Fruit fly (Drosophila melanogaster) whole organism, embryonic: ENCODE measurements around the gene sau.

ENCODE experiments used
- Bdp1 ChIP-seq: fragments of 200-800 bp; sonication (Bioruptor generic); optimal IDR thresholded peaks from 3 replicates; lab custom pipeline; 2016; ENCODE audit warnings: missing biosample characterization, missing genetic modification characterization
- CG11695 ChIP-seq: fragments of 200-800 bp; sonication (Bioruptor generic); IDR thresholded peaks from 3 replicates; pipeline ENCODE4 v1.3.6; 2022; ENCODE audit warnings: missing biosample characterization, missing genetic modification characterization
- CG12219 ChIP-seq: fragments of 200-800 bp; sonication (Bioruptor generic); optimal IDR thresholded peaks from 3 replicates; lab custom pipeline; 2018; ENCODE audit warnings: missing biosample characterization, mild to moderate bottlenecking, missing genetic modification characterization
- CG15479 ChIP-seq: fragments of 200-800 bp; sonication (Bioruptor generic); optimal IDR thresholded peaks from 3 replicates; lab custom pipeline; 2019; ENCODE audit warnings: missing biosample characterization, mild to moderate bottlenecking, missing genetic modification characterization, moderate library complexity
- CG15514 ChIP-seq: fragments of 200-800 bp; sonication (Bioruptor generic); optimal IDR thresholded peaks from 3 replicates; lab custom pipeline; 2017; ENCODE audit warnings: missing biosample characterization, missing genetic modification characterization, mild to moderate bottlenecking, moderate library complexity, missing genetic modification reagents
- CG1647 ChIP-seq: fragments of 200-800 bp; sonication (Bioruptor generic); optimal IDR thresholded peaks from 3 replicates; lab custom pipeline; 2016; ENCODE audit warnings: missing biosample characterization, missing genetic modification characterization
- CG17829 ChIP-seq: fragments of 200-800 bp; optimal IDR thresholded peaks from 2 replicates; lab custom pipeline; 2019; ENCODE audit warnings: missing biosample characterization, mild to moderate bottlenecking, missing genetic modification characterization, moderate library complexity
- CG17912 ChIP-seq: fragments of 200-800 bp; sonication (Bioruptor generic); optimal IDR thresholded peaks from 2 replicates; lab custom pipeline; 2018; ENCODE audit warnings: missing biosample characterization, mild to moderate bottlenecking, missing genetic modification characterization
- CG2120 ChIP-seq: fragments of 200-800 bp; sonication (Bioruptor generic); optimal IDR thresholded peaks from 3 replicates; lab custom pipeline; 2016; ENCODE audit warnings: missing biosample characterization, missing genetic modification characterization
- CG2875 ChIP-seq: fragments of 200-800 bp; sonication (Bioruptor generic); optimal IDR thresholded peaks from 2 replicates; lab custom pipeline; 2017; ENCODE audit warnings: missing biosample characterization, mild to moderate bottlenecking, missing genetic modification characterization, missing genetic modification reagents
- CG3281 ChIP-seq: fragments of 200-800 bp; sonication (Bioruptor generic); optimal IDR thresholded peaks from 3 replicates; lab custom pipeline; 2017; ENCODE audit warnings: missing biosample characterization, mild to moderate bottlenecking, missing genetic modification characterization
- CG3407 ChIP-seq: fragments of 200-800 bp; sonication (Bioruptor generic); optimal IDR thresholded peaks from 2 replicates; lab custom pipeline; 2018; ENCODE audit warnings: missing biosample characterization, mild to moderate bottlenecking, missing genetic modification characterization
- CG4424 ChIP-seq: fragments of 200-800 bp; sonication (Bioruptor generic); optimal IDR thresholded peaks from 3 replicates; lab custom pipeline; 2016; ENCODE audit warnings: missing biosample characterization, missing genetic modification characterization
- CG5953 ChIP-seq: fragments of 200-800 bp; sonication (Bioruptor generic); IDR thresholded peaks from 2 replicates; pipeline ENCODE4 v1.3.6; 2022; ENCODE audit warnings: missing biosample characterization, missing genetic modification characterization
- CG6683 ChIP-seq: fragments of 200-800 bp; sonication (Bioruptor generic); optimal IDR thresholded peaks from 2 replicates; lab custom pipeline; 2017; ENCODE audit warnings: missing biosample characterization, mild to moderate bottlenecking, missing genetic modification characterization, missing genetic modification reagents
- CG7987 ChIP-seq: fragments of 200-800 bp; sonication (Bioruptor generic); optimal IDR thresholded peaks from 2 replicates; lab custom pipeline; 2018; ENCODE audit warnings: missing biosample characterization, mild to moderate bottlenecking, missing genetic modification characterization, moderate library complexity
- CG8388 ChIP-seq: fragments of 200-800 bp; sonication (Bioruptor generic); optimal IDR thresholded peaks from 2 replicates; lab custom pipeline; 2019; ENCODE audit warnings: missing biosample characterization, mild to moderate bottlenecking, missing genetic modification characterization, moderate library complexity
- CG8478 ChIP-seq: fragments of >200 bp; optimal IDR thresholded peaks from 2 replicates; lab custom pipeline; 2018
- Chrac-16 ChIP-seq: fragments of 200-800 bp; sonication (Bioruptor generic); optimal IDR thresholded peaks from 3 replicates; lab custom pipeline; 2016; ENCODE audit warnings: missing biosample characterization, missing genetic modification characterization
- Ets65A ChIP-seq: fragments of 200-800 bp; sonication (Bioruptor generic); peaks from one replicate; lab custom pipeline; 2016; ENCODE audit warnings: missing biosample characterization, missing genetic modification characterization
- H15 ChIP-seq: fragments of 200-800 bp; sonication (Bioruptor generic); IDR thresholded peaks from 3 replicates; pipeline ENCODE4 v1.3.6; 2022; ENCODE audit warnings: missing biosample characterization, missing genetic modification characterization
- HLH3B ChIP-seq: fragments of 200-800 bp; sonication (Bioruptor generic); IDR thresholded peaks from 2 replicates; pipeline ENCODE4 v1.3.6; 2022; ENCODE audit warnings: missing biosample characterization, missing genetic modification characterization
- HLH4C ChIP-seq: fragments of 200-800 bp; sonication (Bioruptor generic); IDR thresholded peaks from 3 replicates; pipeline ENCODE4 v1.3.6; 2022; ENCODE audit warnings: missing biosample characterization, missing genetic modification characterization; ENCODE audit not compliant: partially characterized antibody
- HmgZ ChIP-seq: fragments of 200-800 bp; sonication (Bioruptor generic); optimal IDR thresholded peaks from 2 replicates; lab custom pipeline; 2018; ENCODE audit warnings: missing biosample characterization, mild to moderate bottlenecking, missing genetic modification characterization
- Hmr ChIP-seq: fragments of 200-800 bp; sonication (Bioruptor generic); optimal IDR thresholded peaks from 3 replicates; lab custom pipeline; 2017; ENCODE audit warnings: mild to moderate bottlenecking, missing biosample characterization, missing genetic modification reagents, missing genetic modification characterization
- Kr ChIP-seq: fragments of 200-800 bp; sonication (Bioruptor generic); optimal IDR thresholded peaks from 2 replicates; lab custom pipeline; 2017; ENCODE audit warnings: missing biosample characterization, mild to moderate bottlenecking, missing genetic modification characterization
- Ptx1 ChIP-seq: fragments of 200-800 bp; sonication (Bioruptor generic); IDR thresholded peaks from 2 replicates; pipeline ENCODE4 v1.3.6; 2022; ENCODE audit warnings: missing biosample characterization, missing genetic modification characterization
- Rfx ChIP-seq: fragments of 200-800 bp; sonication (Bioruptor generic); IDR thresholded peaks from 2 replicates; pipeline ENCODE4 v1.3.6; 2022; ENCODE audit warnings: missing biosample characterization, missing genetic modification characterization
- Sry-δ ChIP-seq: fragments of 200-800 bp; sonication (Bioruptor generic); optimal IDR thresholded peaks from 2 replicates; lab custom pipeline; 2016; ENCODE audit warnings: missing biosample characterization, missing genetic modification characterization
- al ChIP-seq: fragments of 200-800 bp; sonication (Bioruptor generic); IDR thresholded peaks from 2 replicates; pipeline ENCODE4 v1.3.6; 2022; ENCODE audit warnings: missing biosample characterization, missing genetic modification characterization
- ase ChIP-seq: fragments of 200-800 bp; sonication (Bioruptor generic); IDR thresholded peaks from 3 replicates; pipeline ENCODE4 v1.3.6; 2022; ENCODE audit warnings: missing biosample characterization, missing genetic modification characterization
- ash1 ChIP-seq: fragments of 200-800 bp; sonication (Bioruptor generic); optimal IDR thresholded peaks from 2 replicates; lab custom pipeline; 2018; ENCODE audit warnings: missing biosample characterization, mild to moderate bottlenecking, missing genetic modification characterization
- az2 ChIP-seq: fragments of 200-800 bp; sonication (Bioruptor generic); optimal IDR thresholded peaks from 3 replicates; lab custom pipeline; 2016; ENCODE audit warnings: missing biosample characterization, missing genetic modification characterization
- chinmo ChIP-seq: fragments of 200-800 bp; sonication (Bioruptor generic); IDR thresholded peaks from 4 replicates; pipeline ENCODE4 v1.3.6; 2022; ENCODE audit warnings: missing biosample characterization, missing genetic modification characterization; ENCODE audit not compliant: partially characterized antibody
- chn ChIP-seq: fragments of 200-800 bp; sonication (Bioruptor generic); optimal IDR thresholded peaks from 2 replicates; lab custom pipeline; 2016; ENCODE audit warnings: missing biosample characterization, missing genetic modification characterization
- dmrt99B ChIP-seq: fragments of 200-800 bp; sonication (Bioruptor generic); optimal IDR thresholded peaks from 2 replicates; lab custom pipeline; 2018; ENCODE audit warnings: missing biosample characterization, mild to moderate bottlenecking, missing genetic modification characterization, moderate library complexity
- lbe ChIP-seq: fragments of 200-800 bp; sonication (Bioruptor generic); optimal IDR thresholded peaks from 2 replicates; lab custom pipeline; 2016; ENCODE audit warnings: missing biosample characterization, mild to moderate bottlenecking, missing genetic modification characterization
- nmo ChIP-seq: fragments of 200-800 bp; sonication (Bioruptor generic); optimal IDR thresholded peaks from 2 replicates; lab custom pipeline; 2018; ENCODE audit warnings: missing biosample characterization, mild to moderate bottlenecking, missing genetic modification characterization, moderate library complexity
- odd ChIP-seq: fragments of 200-800 bp; sonication (Bioruptor generic); optimal IDR thresholded peaks from 2 replicates; lab custom pipeline; 2017; ENCODE audit warnings: missing biosample characterization, mild to moderate bottlenecking, missing genetic modification characterization
- org-1 ChIP-seq: fragments of 200-800 bp; sonication (Bioruptor generic); optimal IDR thresholded peaks from 2 replicates; lab custom pipeline; 2017; ENCODE audit warnings: missing biosample characterization, missing genetic modification characterization
- pan ChIP-seq, 4 experiments: fragments of >200 bp in 3 of 4; fragments of 200-800 bp in 1 of 4; sonication (Bioruptor generic) in 1 of 4; optimal IDR thresholded peaks in 3 of 4; IDR thresholded peaks in 1 of 4; 2 replicates each; pipeline versions ENCODE4 v1.3.6 to Lab custom; 2017 to 2022; ENCODE audit warnings: missing biosample characterization in 2 of 4, missing genetic modification characterization in 2 of 4, mixed read lengths in 1 of 4
- row ChIP-seq: fragments of 200-800 bp; sonication (Bioruptor generic); IDR thresholded peaks from 3 replicates; pipeline ENCODE4 v1.3.6; 2022; ENCODE audit warnings: missing biosample characterization, missing genetic modification characterization
- seq ChIP-seq: fragments of 200-800 bp; sonication (Bioruptor generic); IDR thresholded peaks from 2 replicates; pipeline ENCODE4 v1.3.6; 2022; ENCODE audit warnings: missing biosample characterization, missing genetic modification characterization
- slou ChIP-seq: fragments of 200-800 bp; sonication (Bioruptor generic); optimal IDR thresholded peaks from 3 replicates; lab custom pipeline; 2016; ENCODE audit warnings: missing biosample characterization, missing genetic modification characterization
- sug ChIP-seq: fragments of 200-800 bp; optimal IDR thresholded peaks from 2 replicates; lab custom pipeline; 2019; ENCODE audit warnings: missing biosample characterization, mild to moderate bottlenecking, missing genetic modification characterization, moderate library complexity
- tin ChIP-seq: fragments of 200-800 bp; sonication (Bioruptor generic); optimal IDR thresholded peaks from 3 replicates; lab custom pipeline; 2016; ENCODE audit warnings: missing biosample characterization, missing genetic modification characterization
- trh ChIP-seq: fragments of 200-800 bp; sonication (Bioruptor generic); optimal IDR thresholded peaks from 2 replicates; lab custom pipeline; 2016; ENCODE audit warnings: missing biosample characterization, missing genetic modification characterization
- vvl ChIP-seq: fragments of 200-800 bp; sonication (Bioruptor generic); IDR thresholded peaks from 2 replicates; pipeline ENCODE4 v1.3.6; 2022; ENCODE audit warnings: missing biosample characterization, missing genetic modification characterization
- wdn ChIP-seq: fragments of 200-800 bp; sonication (Bioruptor generic); IDR thresholded peaks from 2 replicates; pipeline ENCODE4 v1.3.6; 2022; ENCODE audit warnings: missing biosample characterization, missing genetic modification characterization
- wor ChIP-seq: fragments of 200-800 bp; sonication (Bioruptor generic); IDR thresholded peaks from 2 replicates; pipeline ENCODE4 v1.3.6; 2022; ENCODE audit warnings: missing biosample characterization, missing genetic modification characterization
- zfh1 ChIP-seq: fragments of 200-800 bp; sonication (Bioruptor generic); IDR thresholded peaks from 3 replicates; pipeline ENCODE4 v1.3.6; 2022; ENCODE audit warnings: missing biosample characterization, missing genetic modification characterization

Gene sau

dm6 chr2L:2227316-2227715, 1.2 kb downstream of the sau start (continued):
- peak; percentile 34 for TF ChIP-seq CG4424 (GFP tag; lab: Kevin White, UChicago)
- 0 out of 4 replicates have a peak, but pooled peaks have one; percentile 45 for TF ChIP-seq chinmo (GFP tag; lab: Robert Waterston, UW)
- peak; percentile 52 for TF ChIP-seq CG17912 (GFP tag; lab: Kevin White, UChicago)
- TF ChIP-seq HLH3B (GFP tag; lab: Robert Waterston, UW): peak; percentile 64
- peak; percentile 35 for TF ChIP-seq CG8388 (GFP tag; lab: Kevin White, UChicago)
- peak; percentile 45; the same call in 1 of the 3 replicates for TF ChIP-seq CG11695 (GFP tag; lab: Robert Waterston, UW)
- peak; percentile 43 for TF ChIP-seq odd (GFP tag; lab: Kevin White, UChicago)
- TF ChIP-seq trh: no peak
- peak; percentile 53 for TF ChIP-seq CG5953 (GFP tag; lab: Robert Waterston, UW)
- TF ChIP-seq CG7987 (GFP tag; lab: Kevin White, UChicago): no peak
- TF ChIP-seq lbe: no peak
- no peak for TF ChIP-seq Kr (GFP tag; lab: Kevin White, UChicago)
- no peak for TF ChIP-seq al (GFP tag; lab: Robert Waterston, UW)
- no peak for TF ChIP-seq CG15514 (GFP tag; lab: Kevin White, UChicago)
- TF ChIP-seq az2 (GFP tag; lab: Kevin White, UChicago): peak; percentile 33
- TF ChIP-seq CG2875: peak; percentile 54
- TF ChIP-seq vvl (GFP tag; lab: Robert Waterston, UW): peak; percentile 86
- peak; percentile 61; the same call in 1 of the 3 replicates for TF ChIP-seq zfh1
- TF ChIP-seq slou (GFP tag; lab: Kevin White, UChicago): no peak
- peak; percentile 31 for TF ChIP-seq Chrac-16 (GFP tag; lab: Kevin White, UChicago)
- TF ChIP-seq HmgZ (tag; lab: Kevin White, UChicago): no peak
- no peak for TF ChIP-seq CG1647 (GFP tag; lab: Kevin White, UChicago)
- no peak for TF ChIP-seq ash1
- TF ChIP-seq sug: no peak
- peak; percentile 38 for TF ChIP-seq CG3407
- TF ChIP-seq nmo (GFP tag; lab: Kevin White, UChicago): peak; percentile 26
- TF ChIP-seq CG15479 (GFP tag; lab: Kevin White, UChicago): no peak
- TF ChIP-seq wor (GFP tag; lab: Robert Waterston, UW): 0 out of 2 replicates have a peak, but pooled peaks have one; percentile 31
- no peak for TF ChIP-seq Bdp1
- TF ChIP-seq CG12219 (GFP tag; lab: Kevin White, UChicago): peak; percentile 39
- peak; percentile 13 for TF ChIP-seq CG3281
- TF ChIP-seq CG8478 (lab: Kevin White, UChicago): no peak
- peak; percentile 18 for TF ChIP-seq chn (GFP tag; lab: Kevin White, UChicago)
- peak; percentile 66 for TF ChIP-seq Ptx1 (GFP tag; lab: Robert Waterston, UW)
- TF ChIP-seq Rfx (GFP tag; lab: Robert Waterston, UW): peak; percentile 54; the same call in 1 of the 2 replicates
- TF ChIP-seq Hmr: peak; percentile 40
- no peak for TF ChIP-seq wdn
- no peak for TF ChIP-seq CG6683
- no peak for TF ChIP-seq HLH4C
- peak; percentile 69; the same call in 2 of the 3 replicates for TF ChIP-seq H15 (GFP tag; lab: Robert Waterston, UW)
- TF ChIP-seq row (GFP tag; lab: Robert Waterston, UW): peak; percentile 56
- peak; percentile 45 for TF ChIP-seq CG2120 (GFP tag; lab: Kevin White, UChicago)
- TF ChIP-seq Sry-δ (GFP tag; lab: Kevin White, UChicago): no peak
- peak; percentile 74; the same call in 2 of the 3 replicates for TF ChIP-seq ase (GFP tag; lab: Robert Waterston, UW)
- TF ChIP-seq seq (GFP tag; lab: Robert Waterston, UW): 0 out of 2 replicates have a peak, but pooled peaks have one; percentile 15
- peak; percentile 87 for TF ChIP-seq Ets65A (GFP tag; lab: Kevin White, UChicago)
- no peak for TF ChIP-seq pan (optimal IDR thresholded peaks at IDR 0.05; lab: Kevin White, UChicago)
- peak in 1 of 2 experiments; percentile 63 for TF ChIP-seq pan (GFP tag; optimal IDR thresholded peaks at IDR 0.05 in 1 of 2, IDR thresholded peaks at IDR 0.05 in 1 of 2)
- no peak for TF ChIP-seq CG17829 (tag; lab: Kevin White, UChicago)
- TF ChIP-seq org-1 (GFP tag; lab: Kevin White, UChicago): peak; percentile 5
- TF ChIP-seq tin: peak; percentile 35
- TF ChIP-seq dmrt99B (tag; lab: Kevin White, UChicago): peak; percentile 72
